Worm (Caenorhabditis elegans) whole organism, L4/young adult: ENCODE results near the gene hmg-12.

Source experiments
- W03F9.2 ChIP-seq: fragments of 150-350 bp; optimal IDR thresholded peaks from 2 replicates; lab custom pipeline; 2014; ENCODE audit warnings: missing biosample characterization, missing genetic modification characterization
- dao-5 ChIP-seq: sonication (generic microtip); optimal IDR thresholded peaks from 2 replicates; lab custom pipeline; 2016; ENCODE audit warnings: missing genotype, missing genetic modification characterization, moderate library complexity, missing compliant biosample characterization
- him-1 ChIP-seq: sonication (generic microtip); optimal IDR thresholded peaks from 2 replicates; lab custom pipeline; 2016; ENCODE audit warnings: missing genotype, missing genetic modification reagents, missing genetic modification characterization, missing compliant biosample characterization

The hmg-12 gene

ce11 chrII:11930132-11930531 lies 13.8 kb downstream of the hmg-12 start:
- no peak for TF ChIP-seq dao-5 (tag; lab: Kevin White, UChicago)
- no peak for TF ChIP-seq him-1 (tag; lab: Kevin White, UChicago)
- TF ChIP-seq W03F9.2 (tag; lab: Kevin White, UChicago), result no peak

ce11 chrII:11935266-11935665 lies 19.0 kb downstream of the hmg-12 start, which contains the start of gene lin-29:
Gene lin-29 (minus strand): TSS chrII:11935343.
- TF ChIP-seq W03F9.2 (tag; lab: Kevin White, UChicago) (no peak), dao-5 (tag; lab: Kevin White, UChicago) (no peak), him-1 (tag; lab: Kevin White, UChicago) (no peak)

ce11 chrII:11936393-11936792 lies 20.1 kb downstream of the hmg-12 start:
- TF ChIP-seq him-1 (tag; lab: Kevin White, UChicago) (no peak), W03F9.2 (tag; lab: Kevin White, UChicago) (no peak), dao-5 (tag; lab: Kevin White, UChicago) (no peak)

DNA sequence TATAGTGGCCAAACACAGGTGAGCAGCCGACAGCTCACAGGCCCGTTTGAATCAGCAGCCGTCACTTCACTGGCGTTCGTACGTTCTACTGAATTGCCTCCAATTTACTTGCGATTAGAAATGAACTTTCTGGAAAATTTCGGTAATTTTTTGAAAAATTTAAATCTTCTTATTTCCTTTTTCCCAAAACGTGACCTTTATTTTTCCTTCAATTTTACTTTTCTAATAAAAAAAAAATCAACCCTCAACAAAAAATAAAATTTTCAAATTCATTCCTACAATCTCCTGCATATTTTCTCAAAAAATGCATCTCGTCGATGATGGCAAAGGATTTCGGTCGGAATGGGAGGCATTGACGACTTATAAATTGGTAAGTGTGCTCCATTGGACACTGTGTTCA lies 32.1 kb downstream of the hmg-12 start, which contains the start of gene W03C9.8:
TSS of gene W03C9.8 (plus strand) at position 301 of the 400 bp plus-strand sequence.
- no peak for TF ChIP-seq dao-5 (tag; lab: Kevin White, UChicago)
- TF ChIP-seq him-1 (tag; lab: Kevin White, UChicago), result no peak
- TF ChIP-seq W03F9.2 (tag; lab: Kevin White, UChicago), result no peak

- no peak for TF ChIP-seq dao-5 (tag; lab: Kevin White, UChicago)
Observed at ce11 chrII:11952963-11953362, 36.6 kb downstream of the hmg-12 start.

- no peak for TF ChIP-seq dao-5 (tag; lab: Kevin White, UChicago)
- TF ChIP-seq W03F9.2 (tag; lab: Kevin White, UChicago), result no peak
- TF ChIP-seq him-1 (tag; lab: Kevin White, UChicago), result no peak
Observed at ce11 chrII:11954208-11954607, 37.9 kb downstream of the hmg-12 start, which contains the start of gene W03C9.6. Gene W03C9.6 (plus strand): TSS chrII:11954508.

- no peak for TF ChIP-seq W03F9.2 (tag; lab: Kevin White, UChicago)
- no peak for TF ChIP-seq him-1 (tag; lab: Kevin White, UChicago)
Observed at ce11 chrII:11954811-11955210, 38.5 kb downstream of the hmg-12 start.

ce11 chrII:11958793-11959574 lies 42.7 kb downstream of the hmg-12 start:
- no peak for TF ChIP-seq him-1 (tag; lab: Kevin White, UChicago)
- TF ChIP-seq dao-5 (tag; lab: Kevin White, UChicago), result no peak
- TF ChIP-seq W03F9.2 (tag; lab: Kevin White, UChicago), result no peak

DNA sequence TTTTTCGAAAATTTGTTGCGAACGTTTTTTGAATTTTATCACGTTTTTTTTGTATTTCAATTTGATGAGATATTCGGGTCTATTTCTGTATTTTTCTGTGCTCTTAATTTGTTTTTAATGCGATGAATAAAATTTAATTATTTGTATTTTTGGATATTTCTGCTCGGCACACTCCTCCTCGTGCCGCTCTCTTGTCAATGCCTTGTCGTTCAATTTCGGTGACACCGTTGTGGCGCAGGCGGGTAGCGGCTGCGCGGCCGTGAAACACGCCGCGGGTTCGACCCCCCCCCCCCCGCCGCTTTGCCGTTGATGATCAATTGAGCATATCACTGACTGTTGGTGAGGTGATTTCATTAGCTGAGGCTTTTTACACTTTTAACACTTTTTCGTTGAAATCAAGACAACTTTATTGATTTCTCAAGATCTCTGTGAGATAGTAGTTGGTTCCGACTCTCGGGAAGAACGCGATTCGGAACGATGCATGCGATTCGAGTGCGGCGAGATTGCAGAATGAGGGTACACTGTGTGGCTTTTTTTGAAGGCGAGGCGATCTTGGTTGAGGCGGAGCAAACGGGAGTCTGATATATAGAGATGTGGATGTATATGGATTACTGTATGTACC lies 44.4 kb downstream of the hmg-12 start:
- TF ChIP-seq him-1 (tag; lab: Kevin White, UChicago) (peak; percentile 82), dao-5 (tag; lab: Kevin White, UChicago) (peak; percentile 96), W03F9.2 (tag; lab: Kevin White, UChicago) (peak; percentile 31)

DNA sequence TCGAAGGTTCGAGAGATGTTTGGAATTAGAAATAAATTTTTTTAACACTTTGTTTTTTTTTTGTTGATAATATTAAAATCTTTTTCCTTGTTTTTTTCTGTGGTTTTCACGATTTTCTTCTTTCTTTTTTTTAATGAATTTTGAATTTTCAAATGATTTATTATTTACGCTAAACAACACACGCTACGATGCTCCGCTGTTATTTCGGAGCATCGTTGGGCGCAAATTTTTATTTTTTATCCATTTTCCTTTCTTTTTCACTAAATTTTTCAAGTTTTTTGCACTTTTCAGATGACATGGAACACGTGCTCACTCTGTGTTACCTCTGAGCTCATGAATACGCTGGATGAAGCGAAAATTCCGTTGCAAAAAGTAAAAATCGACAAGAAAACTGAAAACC lies 45.8 kb downstream of the hmg-12 start, which contains the start of the genes W03C9.1 and W03C9.2:
TSS of gene W03C9.1 (minus strand) at position 46 of the 400 bp plus-strand sequence.
TSS of gene W03C9.2 (plus strand) at position 286 of the 400 bp plus-strand sequence.
- no peak for TF ChIP-seq him-1 (tag; lab: Kevin White, UChicago)

- TF ChIP-seq him-1 (tag; lab: Kevin White, UChicago) (no peak), W03F9.2 (tag; lab: Kevin White, UChicago) (no peak), dao-5 (tag; lab: Kevin White, UChicago) (no peak)
Observed at ce11 chrII:11963132-11963630, 46.9 kb downstream of the hmg-12 start.

DNA sequence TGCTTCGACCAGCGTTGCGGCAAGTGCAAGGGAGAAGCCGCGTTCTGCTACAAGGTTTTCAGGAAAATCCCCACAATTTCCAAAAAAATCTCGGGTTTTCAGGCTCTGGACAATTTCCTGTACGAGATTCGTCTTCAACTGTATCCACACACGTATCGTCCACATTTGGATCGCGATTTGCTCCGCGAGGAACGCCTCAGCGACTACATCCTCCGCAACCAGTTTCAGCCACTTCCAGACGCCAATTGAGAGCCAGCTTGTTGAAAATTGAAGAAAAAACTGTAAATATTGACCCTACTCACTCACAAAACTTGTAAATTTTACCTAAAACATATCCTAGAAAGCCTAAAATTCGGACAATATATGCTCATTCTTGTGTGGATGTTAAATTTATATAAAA lies 48.5 kb downstream of the hmg-12 start:
- TF ChIP-seq dao-5 (tag; lab: Kevin White, UChicago), result no peak
- no peak for TF ChIP-seq him-1 (tag; lab: Kevin White, UChicago)
- TF ChIP-seq W03F9.2 (tag; lab: Kevin White, UChicago), result no peak

DNA sequence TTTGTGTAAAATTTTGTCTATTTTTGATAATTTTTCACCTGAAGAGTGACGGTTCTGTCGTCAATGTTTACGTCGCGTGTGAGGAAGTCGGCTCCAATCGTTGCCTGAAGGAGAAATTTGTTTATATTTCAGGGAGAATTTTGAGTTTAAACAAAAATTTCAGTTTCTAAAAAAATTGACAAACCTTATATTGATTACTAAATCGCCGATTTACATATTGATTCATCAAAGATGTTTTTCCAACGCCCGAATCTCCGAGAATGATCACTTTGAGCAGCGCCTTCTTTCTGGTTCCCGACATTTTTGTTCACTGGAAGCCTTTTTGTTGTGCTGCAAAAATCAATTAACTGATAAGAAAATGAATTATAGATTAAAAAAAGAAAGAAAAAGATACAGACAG lies 50.3 kb downstream of the hmg-12 start, which contains the start of gene rab-7:
TSS of gene rab-7 (minus strand) at position 330 of the 400 bp plus-strand sequence.
- TF ChIP-seq dao-5 (tag; lab: Kevin White, UChicago), result no peak
